Worm (Caenorhabditis elegans) whole organism, L1 larva: ENCODE data around the gene ZK688.9.

Source experiments
- ceh-8 ChIP-seq: fragments of 200-800 bp; sonication (Bioruptor generic); optimal IDR thresholded peaks from 2 replicates; lab custom pipeline; 2018; ENCODE audit warnings: mild to moderate bottlenecking, missing genetic modification characterization, moderate library complexity, missing compliant biosample characterization
- dpl-1 ChIP-seq, 3 experiments: fragments of 150-350 bp in 2 of 3; sonication (generic microtip) in 1 of 3; optimal IDR thresholded peaks; 2 replicates each; lab custom pipeline; 2014 to 2017; ENCODE audit warnings: missing biosample characterization in 3 of 3, missing genetic modification characterization in 3 of 3, missing genetic modification reagents in 3 of 3
- egl-27 ChIP-seq, 2 experiments: fragments of 150-350 bp in 1 of 2; sonication (generic microtip); optimal IDR thresholded peaks; 3 replicates each; lab custom pipeline; 2017 to 2018; ENCODE audit warnings: missing biosample characterization in 2 of 2, missing genetic modification characterization in 2 of 2, missing genetic modification reagents in 2 of 2
- fkh-10 ChIP-seq: sonication (generic microtip); optimal IDR thresholded peaks from 2 replicates; lab custom pipeline; 2017; ENCODE audit warnings: missing biosample characterization, missing genetic modification reagents, missing genetic modification characterization
- grh-1 ChIP-seq: fragments of 200-800 bp; sonication (Bioruptor generic); IDR thresholded peaks from 2 replicates; pipeline ENCODE4 v1.3.6; 2022; ENCODE audit warnings: missing genetic modification reagents, missing genetic modification characterization, missing compliant biosample characterization
- hlh-4 ChIP-seq: sonication (generic microtip); optimal IDR thresholded peaks from 2 replicates; lab custom pipeline; 2016; ENCODE audit warnings: mild to moderate bottlenecking, missing genetic modification characterization, missing compliant biosample characterization
- lin-35 ChIP-seq, 2 experiments: fragments of 150-350 bp; optimal IDR thresholded peaks; 2 replicates each; lab custom pipeline; 2014; ENCODE audit warnings: missing biosample characterization in 2 of 2, missing genetic modification characterization in 2 of 2, missing genetic modification reagents in 2 of 2
- nhr-84 ChIP-seq: sonication (generic microtip); optimal IDR thresholded peaks from 2 replicates; lab custom pipeline; 2017; ENCODE audit warnings: missing biosample characterization, missing genetic modification characterization
- pax-3 ChIP-seq: fragments of 200-800 bp; sonication (Bioruptor generic); optimal IDR thresholded peaks from 2 replicates; lab custom pipeline; 2018; ENCODE audit warnings: mild to moderate bottlenecking, missing genetic modification characterization, moderate library complexity, missing compliant biosample characterization
- rnt-1 ChIP-seq: sonication (generic microtip); optimal IDR thresholded peaks from 2 replicates; lab custom pipeline; 2016; ENCODE audit warnings: mild to moderate bottlenecking, missing genetic modification characterization, moderate library complexity, missing compliant biosample characterization
- snpc-4 ChIP-seq: fragments of 150-350 bp; optimal IDR thresholded peaks from 2 replicates; lab custom pipeline; 2014; ENCODE audit warnings: missing biosample characterization, missing genetic modification characterization

- no peak for TF ChIP-seq lin-35 (GFP tag; optimal IDR thresholded peaks at IDR 0.05; lab: Kevin White, UChicago)
- TF ChIP-seq rnt-1 (tag; lab: Kevin White, UChicago): no peak
- TF ChIP-seq dpl-1 (GFP tag; optimal IDR thresholded peaks at IDR 0.05; lab: Kevin White, UChicago): no peak
- no peak for TF ChIP-seq nhr-84 (tag; lab: Kevin White, UChicago)
- no peak for TF ChIP-seq hlh-4 (tag; lab: Kevin White, UChicago)
- TF ChIP-seq pax-3 (tag; lab: Kevin White, UChicago): no peak
- no peak for TF ChIP-seq grh-1
- TF ChIP-seq egl-27 (tag; optimal IDR thresholded peaks at IDR 0.05; lab: Kevin White, UChicago): no peak
- no peak for TF ChIP-seq ceh-8 (GFP tag; lab: Kevin White, UChicago)
- no peak for TF ChIP-seq fkh-10 (GFP tag; lab: Kevin White, UChicago)
- no peak for TF ChIP-seq snpc-4 (tag; lab: Kevin White, UChicago)
These were observed 23.5 kb downstream of the ZK688.9 start, which contains the start of gene tomm-7 for ce11 chrIII:7859313-7859712.
